Fruit fly (Drosophila melanogaster): Measurements from ENCODE around the gene CG11396.

- TF ChIP-seq CG12768 (GFP tag; optimal IDR thresholded peaks at IDR 0.05): no peak
- no peak for TF ChIP-seq kay (GFP tag; ENCODE audit: borderline replicate concordance)
- TF ChIP-seq cnc (optimal IDR thresholded peaks at IDR 0.05): no peak
- TF ChIP-seq bab1 (GFP tag; optimal IDR thresholded peaks at IDR 0.05): no peak
- no peak for TF ChIP-seq ovo (GFP tag; optimal IDR thresholded peaks at IDR 0.05)
- TF ChIP-seq CG33017 (tag; optimal IDR thresholded peaks at IDR 0.05): no peak
- no peak for TF ChIP-seq CG1620 (GFP tag; optimal IDR thresholded peaks at IDR 0.05)
- no peak for TF ChIP-seq CG7045 (GFP tag; optimal IDR thresholded peaks at IDR 0.05)
- TF ChIP-seq CG5204 (GFP tag; optimal IDR thresholded peaks at IDR 0.05): no peak
- no peak for TF ChIP-seq Hr96 (GFP tag; optimal IDR thresholded peaks at IDR 0.05)
- TF ChIP-seq pad (GFP tag; optimal IDR thresholded peaks at IDR 0.05): no peak
- no peak for TF ChIP-seq Crg-1 (GFP tag; optimal IDR thresholded peaks at IDR 0.05)
Measured at dm6 chr3L:20784394-20784793, 3.5 kb downstream of the CG11396 start.

Data from whole organism, adult.